Fruit fly (Drosophila melanogaster) whole organism, embryonic: ENCODE data around the gene Cyp4d1.
A peak's percentile ranks its signal among the peaks of the same experiment; 100 is the strongest.

Experiments used
- Asciz ChIP-seq: fragments of 200-800 bp; sonication (Bioruptor generic); optimal IDR thresholded peaks from 2 replicates; lab custom pipeline; 2017; ENCODE audit warnings: missing biosample characterization, mild to moderate bottlenecking, missing genetic modification characterization, missing genetic modification reagents
- BEAF-32 ChIP-seq: fragments of 200-800 bp; sonication (Bioruptor generic); optimal IDR thresholded peaks from 3 replicates; lab custom pipeline; 2017; ENCODE audit warnings: missing biosample characterization, missing genetic modification characterization, mild to moderate bottlenecking, moderate library complexity, missing genetic modification reagents
- CG10267 ChIP-seq: fragments of 200-800 bp; sonication (Bioruptor generic); optimal IDR thresholded peaks from 2 replicates; lab custom pipeline; 2018; ENCODE audit warnings: missing biosample characterization, mild to moderate bottlenecking, missing genetic modification characterization, moderate library complexity
- CG12104 ChIP-seq: fragments of 200-800 bp; sonication (Bioruptor generic); optimal IDR thresholded peaks from 3 replicates; lab custom pipeline; 2016; ENCODE audit warnings: missing biosample characterization, missing genetic modification characterization
- CG13123 ChIP-seq: fragments of 200-800 bp; sonication (Bioruptor generic); optimal IDR thresholded peaks from 2 replicates; lab custom pipeline; 2016; ENCODE audit warnings: missing biosample characterization, missing genetic modification characterization
- CG15601 ChIP-seq: fragments of 200-800 bp; sonication (Bioruptor generic); optimal IDR thresholded peaks from 3 replicates; lab custom pipeline; 2019; ENCODE audit warnings: missing biosample characterization, mild to moderate bottlenecking, missing genetic modification characterization, moderate library complexity
- CG17829 ChIP-seq: fragments of 200-800 bp; optimal IDR thresholded peaks from 2 replicates; lab custom pipeline; 2019; ENCODE audit warnings: missing biosample characterization, mild to moderate bottlenecking, missing genetic modification characterization, moderate library complexity
- CG30431 ChIP-seq: fragments of 200-800 bp; sonication (Bioruptor generic); optimal IDR thresholded peaks from 2 replicates; lab custom pipeline; 2017; ENCODE audit warnings: missing biosample characterization, missing genetic modification characterization
- CG32772 ChIP-seq: fragments of 200-800 bp; sonication (Bioruptor generic); IDR thresholded peaks from 2 replicates; pipeline ENCODE4 v1.3.6; 2022; ENCODE audit warnings: missing biosample characterization, missing genetic modification characterization
- CG3838 ChIP-seq: fragments of 200-800 bp; sonication (Bioruptor generic); optimal IDR thresholded peaks from 3 replicates; lab custom pipeline; 2016; ENCODE audit warnings: missing biosample characterization, missing genetic modification characterization
- CG6791 ChIP-seq: fragments of 200-800 bp; sonication (Bioruptor generic); IDR thresholded peaks from 3 replicates; pipeline ENCODE4 v1.3.6; 2022; ENCODE audit warnings: missing biosample characterization, missing genetic modification characterization; ENCODE audit not compliant: partially characterized antibody
- CG7271 ChIP-seq: fragments of 200-800 bp; sonication (Bioruptor generic); optimal IDR thresholded peaks from 2 replicates; lab custom pipeline; 2018; ENCODE audit warnings: missing biosample characterization, mild to moderate bottlenecking, missing genetic modification characterization, moderate library complexity
- CG7372 ChIP-seq: fragments of 200-800 bp; sonication (Bioruptor generic); IDR thresholded peaks from 2 replicates; pipeline ENCODE4 v1.3.6; 2022; ENCODE audit warnings: missing biosample characterization, missing genetic modification characterization
- CG7745 ChIP-seq: fragments of 200-800 bp; sonication (Bioruptor generic); optimal IDR thresholded peaks from 2 replicates; lab custom pipeline; 2018; ENCODE audit warnings: missing biosample characterization, mild to moderate bottlenecking, missing genetic modification characterization, moderate library complexity
- CG8089 ChIP-seq: fragments of 200-800 bp; sonication (Bioruptor generic); optimal IDR thresholded peaks from 3 replicates; lab custom pipeline; 2016; ENCODE audit warnings: missing biosample characterization, missing genetic modification characterization
- CG8924 ChIP-seq: fragments of 200-800 bp; optimal IDR thresholded peaks from 3 replicates; lab custom pipeline; 2019; ENCODE audit warnings: missing biosample characterization, mild to moderate bottlenecking, missing genetic modification characterization, moderate library complexity
- Dbx ChIP-seq: fragments of 200-800 bp; sonication (Bioruptor generic); IDR thresholded peaks from 3 replicates; pipeline ENCODE4 v1.3.6; 2022; ENCODE audit warnings: missing biosample characterization, missing genetic modification characterization
- Deaf1 ChIP-seq: fragments of 200-800 bp; optimal IDR thresholded peaks from 3 replicates; lab custom pipeline; 2019; ENCODE audit warnings: missing biosample characterization, mild to moderate bottlenecking, missing genetic modification characterization, moderate library complexity
- E2f2 ChIP-seq: fragments of 200-800 bp; sonication (Bioruptor generic); IDR thresholded peaks from 2 replicates; pipeline ENCODE4 v1.3.6; 2022; ENCODE audit warnings: missing biosample characterization, missing genetic modification characterization
- Elba2 ChIP-seq: fragments of 200-800 bp; sonication (Bioruptor generic); optimal IDR thresholded peaks from 3 replicates; lab custom pipeline; 2016; ENCODE audit warnings: missing biosample characterization, missing genetic modification characterization
- Hr78 ChIP-seq, 2 experiments: fragments of 200-800 bp in 1 of 2; fragments of >200 bp in 1 of 2; sonication (Bioruptor generic) in 1 of 2; optimal IDR thresholded peaks; 2 replicates each; lab custom pipeline; 2017 to 2019; ENCODE audit warnings: missing biosample characterization in 2 of 2, missing genetic modification characterization in 2 of 2, mild to moderate bottlenecking in 1 of 2, moderate library complexity in 1 of 2
- Hsf ChIP-seq: fragments of 200-800 bp; sonication (Bioruptor generic); optimal IDR thresholded peaks from 3 replicates; lab custom pipeline; 2016; ENCODE audit warnings: missing biosample characterization, missing genetic modification characterization
- NC2β ChIP-seq: fragments of 200-800 bp; sonication (Bioruptor generic); optimal IDR thresholded peaks from 2 replicates; lab custom pipeline; 2016; ENCODE audit warnings: missing biosample characterization, missing genetic modification characterization
- Ravus ChIP-seq: fragments of 200-800 bp; sonication (Bioruptor generic); IDR thresholded peaks from 2 replicates; pipeline ENCODE4 v1.3.6; 2022; ENCODE audit warnings: missing biosample characterization, missing genetic modification characterization
- Sox102F ChIP-seq: fragments of 200-800 bp; sonication (Bioruptor generic); optimal IDR thresholded peaks from 2 replicates; lab custom pipeline; 2018; ENCODE audit warnings: missing biosample characterization, mild to moderate bottlenecking, missing genetic modification characterization, moderate library complexity
- Sry-δ ChIP-seq: fragments of 200-800 bp; sonication (Bioruptor generic); optimal IDR thresholded peaks from 2 replicates; lab custom pipeline; 2016; ENCODE audit warnings: missing biosample characterization, missing genetic modification characterization
- Ssrp ChIP-seq: fragments of 200-800 bp; sonication (Bioruptor generic); optimal IDR thresholded peaks from 2 replicates; lab custom pipeline; 2018; ENCODE audit warnings: missing biosample characterization, mild to moderate bottlenecking, missing genetic modification characterization, moderate library complexity
- Vsx1 ChIP-seq: fragments of 200-800 bp; sonication (Bioruptor generic); optimal IDR thresholded peaks from 2 replicates; lab custom pipeline; 2017; ENCODE audit warnings: missing biosample characterization, mild to moderate bottlenecking, missing genetic modification characterization, missing genetic modification reagents
- ab ChIP-seq: fragments of 200-800 bp; sonication (Bioruptor generic); optimal IDR thresholded peaks from 2 replicates; lab custom pipeline; 2016; ENCODE audit warnings: missing biosample characterization, missing genetic modification characterization
- cg ChIP-seq: fragments of 200-800 bp; sonication (Bioruptor generic); optimal IDR thresholded peaks from 3 replicates; lab custom pipeline; 2019; ENCODE audit warnings: missing biosample characterization, mild to moderate bottlenecking, missing genetic modification characterization, moderate library complexity
- chn ChIP-seq: fragments of 200-800 bp; sonication (Bioruptor generic); optimal IDR thresholded peaks from 2 replicates; lab custom pipeline; 2016; ENCODE audit warnings: missing biosample characterization, missing genetic modification characterization
- ci ChIP-seq: fragments of 200-800 bp; sonication (Bioruptor generic); IDR thresholded peaks from 3 replicates; pipeline ENCODE4 v1.3.6; 2022; ENCODE audit warnings: missing biosample characterization, missing genetic modification characterization
- corto ChIP-seq: fragments of 200-800 bp; sonication (Bioruptor generic); optimal IDR thresholded peaks from 2 replicates; lab custom pipeline; 2016; ENCODE audit warnings: missing biosample characterization, mild to moderate bottlenecking, missing genetic modification characterization, moderate library complexity
- cwo ChIP-seq: fragments of 200-800 bp; sonication (Bioruptor generic); optimal IDR thresholded peaks from 3 replicates; lab custom pipeline; 2017; ENCODE audit warnings: missing biosample characterization, missing genetic modification characterization, mild to moderate bottlenecking, moderate library complexity, missing genetic modification reagents
- disco-r ChIP-seq: fragments of 200-800 bp; sonication (Bioruptor generic); optimal IDR thresholded peaks from 2 replicates; lab custom pipeline; 2016; ENCODE audit warnings: missing biosample characterization, missing genetic modification characterization
- fd102C ChIP-seq: fragments of 200-800 bp; sonication (Bioruptor generic); optimal IDR thresholded peaks from 2 replicates; lab custom pipeline; 2018; ENCODE audit warnings: missing biosample characterization, mild to moderate bottlenecking, missing genetic modification characterization, moderate library complexity
- fd3F ChIP-seq: fragments of 200-800 bp; sonication (Bioruptor generic); optimal IDR thresholded peaks from 2 replicates; lab custom pipeline; 2018; ENCODE audit warnings: missing biosample characterization, mild to moderate bottlenecking, missing genetic modification characterization, moderate library complexity
- gcm ChIP-seq: fragments of 200-800 bp; sonication (Bioruptor generic); optimal IDR thresholded peaks from 2 replicates; lab custom pipeline; 2019; ENCODE audit warnings: missing biosample characterization, mild to moderate bottlenecking, missing genetic modification characterization, moderate library complexity
- hbn ChIP-seq: fragments of 200-800 bp; sonication (Bioruptor generic); IDR thresholded peaks from 2 replicates; pipeline ENCODE4 v1.3.6; 2022; ENCODE audit warnings: missing biosample characterization, missing genetic modification characterization; ENCODE audit not compliant: partially characterized antibody
- lbe ChIP-seq: fragments of 200-800 bp; sonication (Bioruptor generic); optimal IDR thresholded peaks from 2 replicates; lab custom pipeline; 2016; ENCODE audit warnings: missing biosample characterization, mild to moderate bottlenecking, missing genetic modification characterization
- lmd ChIP-seq: fragments of 200-800 bp; sonication (Bioruptor generic); IDR thresholded peaks from 2 replicates; pipeline ENCODE4 v1.3.6; 2022; ENCODE audit warnings: missing biosample characterization, missing genetic modification characterization
- psq ChIP-seq: fragments of 200-800 bp; sonication (Bioruptor generic); optimal IDR thresholded peaks from 2 replicates; lab custom pipeline; 2017; ENCODE audit warnings: missing biosample characterization, missing genetic modification characterization
- sens-2 ChIP-seq: fragments of 200-800 bp; sonication (Bioruptor generic); IDR thresholded peaks from 2 replicates; pipeline ENCODE4 v1.3.6; 2022; ENCODE audit warnings: missing biosample characterization, missing genetic modification characterization
- sisA ChIP-seq: fragments of 200-800 bp; sonication (Bioruptor generic); IDR thresholded peaks from 2 replicates; pipeline ENCODE4 v1.3.6; 2022; ENCODE audit warnings: missing biosample characterization, missing genetic modification characterization
- sr ChIP-seq: fragments of 200-800 bp; sonication (Bioruptor generic); IDR thresholded peaks from 3 replicates; pipeline ENCODE4 v1.3.6; 2022; ENCODE audit warnings: missing biosample characterization, missing genetic modification characterization
- tup ChIP-seq: fragments of 200-800 bp; sonication (Bioruptor generic); optimal IDR thresholded peaks from 2 replicates; lab custom pipeline; 2016; ENCODE audit warnings: missing biosample characterization, mild to moderate bottlenecking, missing genetic modification characterization, moderate library complexity
- yki ChIP-seq: fragments of >200 bp; optimal IDR thresholded peaks from 3 replicates; lab custom pipeline; 2018
- z ChIP-seq: fragments of 200-800 bp; sonication (Bioruptor generic); IDR thresholded peaks from 3 replicates; pipeline ENCODE4 v1.3.6; 2022; ENCODE audit warnings: missing biosample characterization, missing genetic modification characterization
- zfh1 ChIP-seq: fragments of 200-800 bp; sonication (Bioruptor generic); IDR thresholded peaks from 3 replicates; pipeline ENCODE4 v1.3.6; 2022; ENCODE audit warnings: missing biosample characterization, missing genetic modification characterization

The Cyp4d1 gene

dm6 chrX:2121716-2122601 lies 40.0 kb downstream of the Cyp4d1 start (continued):
- peak; percentile 32 for TF ChIP-seq Ssrp (tag; lab: Kevin White, UChicago)
- TF ChIP-seq ab (GFP tag; lab: Kevin White, UChicago) = no peak
- TF ChIP-seq zfh1 (GFP tag; lab: Robert Waterston, UW) = peak; percentile 36; the same call in 1 of the 3 replicates
- no peak for TF ChIP-seq CG12104 (GFP tag; lab: Kevin White, UChicago)
- no peak for TF ChIP-seq CG3838 (GFP tag; lab: Kevin White, UChicago)
- 0 out of 2 replicates have a peak, but pooled peaks have one; percentile 18 for TF ChIP-seq CG32772
- no peak for TF ChIP-seq CG8924 (tag; lab: Kevin White, UChicago)
- no peak for TF ChIP-seq yki (lab: Kevin White, UChicago)
- no peak for TF ChIP-seq CG7271 (tag; lab: Kevin White, UChicago)
- peak in 1 of 2 experiments; percentile 10 for TF ChIP-seq Hr78 (GFP tag; optimal IDR thresholded peaks at IDR 0.05; lab: Kevin White, UChicago)
- no peak for TF ChIP-seq tup
- peak; percentile 19 for TF ChIP-seq chn (GFP tag; lab: Kevin White, UChicago)
- TF ChIP-seq corto (GFP tag; lab: Kevin White, UChicago) = peak; percentile 44
- TF ChIP-seq Hsf = peak; percentile 17
- no peak for TF ChIP-seq Vsx1
- no peak; the same call in 2 of the 3 replicates for TF ChIP-seq ci (GFP tag; lab: Robert Waterston, UW)
- TF ChIP-seq gcm (GFP tag; lab: Kevin White, UChicago) = peak; percentile 23
- TF ChIP-seq NC2β (GFP tag; lab: Kevin White, UChicago) = no peak
- TF ChIP-seq BEAF-32 (GFP tag; lab: Kevin White, UChicago) = no peak
- TF ChIP-seq Dbx (GFP tag; lab: Robert Waterston, UW) = no peak
- no peak for TF ChIP-seq CG8089 (GFP tag; lab: Kevin White, UChicago)
- no peak for TF ChIP-seq CG6791 (GFP tag; lab: Robert Waterston, UW)
- no peak for TF ChIP-seq sr (GFP tag; lab: Robert Waterston, UW)
- no peak for TF ChIP-seq Deaf1
- TF ChIP-seq Ravus (GFP tag; lab: Robert Waterston, UW) = no peak
- TF ChIP-seq CG7745 (tag; lab: Kevin White, UChicago) = no peak
- TF ChIP-seq Elba2 = no peak
- no peak for TF ChIP-seq sens-2 (GFP tag; lab: Robert Waterston, UW)
- TF ChIP-seq psq = peak; percentile 37
- no peak for TF ChIP-seq fd102C
- TF ChIP-seq lbe = no peak
- peak; percentile 45 for TF ChIP-seq CG17829 (tag; lab: Kevin White, UChicago)
- no peak for TF ChIP-seq CG13123 (GFP tag; lab: Kevin White, UChicago)
- peak; percentile 9 for TF ChIP-seq cg (GFP tag; lab: Kevin White, UChicago)
- no peak for TF ChIP-seq CG7372
- TF ChIP-seq disco-r (GFP tag; lab: Kevin White, UChicago) = no peak
- TF ChIP-seq sisA (GFP tag; lab: Robert Waterston, UW) = peak; percentile 47; the same call in 1 of the 2 replicates
- no peak for TF ChIP-seq Sox102F
- TF ChIP-seq CG30431 (GFP tag; lab: Kevin White, UChicago) = peak; percentile 12
- peak; percentile 33 for TF ChIP-seq CG10267 (tag; lab: Kevin White, UChicago)
- TF ChIP-seq hbn = no peak
- no peak for TF ChIP-seq Sry-δ (GFP tag; lab: Kevin White, UChicago)
- TF ChIP-seq E2f2 (GFP tag; lab: Robert Waterston, UW) = no peak
- no peak for TF ChIP-seq fd3F (GFP tag; lab: Kevin White, UChicago)
- no peak for TF ChIP-seq z (GFP tag; lab: Robert Waterston, UW)
- peak; percentile 47; the same call in 1 of the 2 replicates for TF ChIP-seq lmd (GFP tag; lab: Robert Waterston, UW)
- peak; percentile 13 for TF ChIP-seq Asciz
- no peak for TF ChIP-seq cwo (GFP tag; lab: Kevin White, UChicago)
- peak; percentile 36 for TF ChIP-seq CG15601 (tag; lab: Kevin White, UChicago)
